Worm (Caenorhabditis elegans) whole organism, L2 larva: ENCODE results near the gene anmt-2.

Experiments
- blmp-1 ChIP-seq: sonication (generic microtip); optimal IDR thresholded peaks from 2 replicates; lab custom pipeline; 2017; ENCODE audit warnings: missing genetic modification characterization, mild to moderate bottlenecking, missing compliant biosample characterization, antibody characterized with exemption, moderate library complexity; ENCODE audit not compliant: insufficient read depth
- ceh-82 ChIP-seq: fragments of 150-350 bp; optimal IDR thresholded peaks from 2 replicates; lab custom pipeline; 2014; ENCODE audit warnings: missing biosample characterization, missing genetic modification characterization
- egl-27 ChIP-seq: sonication (generic microtip); optimal IDR thresholded peaks from 3 replicates; lab custom pipeline; 2017; ENCODE audit warnings: missing biosample characterization, missing genetic modification reagents, missing genetic modification characterization
- elt-3 ChIP-seq: sonication (generic microtip); optimal IDR thresholded peaks from 2 replicates; lab custom pipeline; 2017; ENCODE audit warnings: missing biosample characterization, missing genetic modification characterization
- fos-1 ChIP-seq: fragments of 150-350 bp; optimal IDR thresholded peaks from 2 replicates; lab custom pipeline; 2014; ENCODE audit warnings: missing biosample characterization, missing genetic modification characterization
- nhr-10 ChIP-seq: sonication (generic microtip); optimal IDR thresholded peaks from 2 replicates; lab custom pipeline; 2017; ENCODE audit warnings: missing biosample characterization, missing genetic modification characterization
- nhr-237 ChIP-seq: fragments of 150-350 bp; optimal IDR thresholded peaks from 2 replicates; lab custom pipeline; 2014; ENCODE audit warnings: missing biosample characterization, missing genetic modification characterization
- nhr-77 ChIP-seq: fragments of 150-350 bp; optimal IDR thresholded peaks from 2 replicates; lab custom pipeline; 2014; ENCODE audit warnings: missing biosample characterization, missing genetic modification characterization
- snpc-4 ChIP-seq: fragments of 150-350 bp; optimal IDR thresholded peaks from 2 replicates; lab custom pipeline; 2014; ENCODE audit warnings: missing biosample characterization, missing genetic modification characterization
- unc-39 ChIP-seq: fragments of 150-350 bp; optimal IDR thresholded peaks from 2 replicates; lab custom pipeline; 2014; ENCODE audit warnings: missing biosample characterization, missing genetic modification characterization
- ztf-4 ChIP-seq: fragments of 150-350 bp; optimal IDR thresholded peaks from 2 replicates; lab custom pipeline; 2014; ENCODE audit warnings: missing biosample characterization, missing genetic modification characterization

ce11 chrIII:6136178-6136577 is 21.4 kb downstream of the anmt-2 start, which contains the start of gene mvk-1:
- TF ChIP-seq snpc-4 (tag; lab: Kevin White, UChicago): no peak
- TF ChIP-seq unc-39: no peak
- TF ChIP-seq ztf-4: no peak
- no peak for TF ChIP-seq elt-3 (tag; lab: Kevin White, UChicago)
- TF ChIP-seq egl-27 (tag; lab: Kevin White, UChicago): no peak
- no peak for TF ChIP-seq ceh-82 (tag; lab: Kevin White, UChicago)
- TF ChIP-seq blmp-1 (tag; lab: Kevin White, UChicago): no peak
- no peak for TF ChIP-seq nhr-77
- no peak for TF ChIP-seq nhr-10 (tag; lab: Kevin White, UChicago)
- no peak for TF ChIP-seq nhr-237 (tag; lab: Kevin White, UChicago)
- no peak for TF ChIP-seq fos-1
